Worm (Caenorhabditis elegans) whole organism, midembryonic: ENCODE data around the gene F52C9.3.

Source experiments
- T22C8.4 ChIP-seq: fragments of 200-800 bp; sonication (Bioruptor generic); IDR thresholded peaks from 2 replicates; pipeline ENCODE4 v1.3.6; 2022; ENCODE audit warnings: missing genetic modification characterization, missing compliant biosample characterization
- cog-1 ChIP-seq: sonication (generic microtip); optimal IDR thresholded peaks from 2 replicates; lab custom pipeline; 2016; ENCODE audit warnings: missing genetic modification characterization, missing compliant biosample characterization
- flt-1 ChIP-seq: fragments of 200-800 bp; sonication (Bioruptor generic); IDR thresholded peaks from 2 replicates; pipeline ENCODE4 v1.3.6; 2022; ENCODE audit warnings: missing genetic modification characterization, missing compliant biosample characterization
- klf-2 ChIP-seq: fragments of 200-800 bp; sonication (Bioruptor generic); conservative IDR thresholded peaks from 2 replicates; pipeline ENCODE4 v1.3.6; 2022; ENCODE audit warnings: missing genetic modification reagents, missing genetic modification characterization, missing compliant biosample characterization
- med-1 ChIP-seq: sonication (generic microtip); optimal IDR thresholded peaks from 2 replicates; lab custom pipeline; 2017; ENCODE audit warnings: missing genetic modification characterization, mild to moderate bottlenecking, missing compliant biosample characterization, antibody characterized with exemption, missing genetic modification reagents; ENCODE audit not compliant: insufficient read depth
- ref-1 ChIP-seq: fragments of 200-800 bp; sonication (Bioruptor generic); conservative IDR thresholded peaks from 2 replicates; pipeline ENCODE4 v1.3.6; 2022; ENCODE audit warnings: missing genetic modification reagents, missing genetic modification characterization, missing compliant biosample characterization
- tab-1 ChIP-seq: fragments of 200-800 bp; sonication (Bioruptor generic); IDR thresholded peaks from 2 replicates; pipeline ENCODE4 v1.3.6; 2022; ENCODE audit warnings: missing genetic modification characterization, missing compliant biosample characterization
- ztf-23 ChIP-seq: fragments of 200-800 bp; sonication (Bioruptor generic); IDR thresholded peaks from 2 replicates; pipeline ENCODE4 v1.3.6; 2022; ENCODE audit warnings: missing genetic modification reagents, missing genetic modification characterization, missing compliant biosample characterization
- ztf-29 ChIP-seq: fragments of 200-800 bp; sonication (Bioruptor generic); IDR thresholded peaks from 2 replicates; pipeline ENCODE4 v1.3.6; 2022; ENCODE audit warnings: missing genetic modification reagents, missing genetic modification characterization, missing compliant biosample characterization

Gene F52C9.3

ce11 chrIII:5321661-5322060 is at the start of gene F52C9.3:
F52C9.3 (plus strand) TSS chrIII:5321885.
- TF ChIP-seq klf-2 (GFP tag; lab: Robert Waterston, UW) (no peak), ztf-23 (GFP tag; lab: Robert Waterston, UW) (no peak), ref-1 (GFP tag; lab: Robert Waterston, UW) (no peak), cog-1 (tag; lab: Kevin White, UChicago) (no peak), ztf-29 (GFP tag; lab: Robert Waterston, UW) (no peak), tab-1 (no peak), flt-1 (GFP tag; lab: Robert Waterston, UW) (no peak), med-1 (GFP tag; lab: Kevin White, UChicago) (no peak), T22C8.4 (GFP tag; lab: Robert Waterston, UW) (no peak)

ce11 chrIII:5273396-5273857 is 48.3 kb upstream of the F52C9.3 start, which contains the start of gene ztf-8:
ztf-8 (minus strand) TSS chrIII:5273471.
- TF ChIP-seq flt-1 (GFP tag; lab: Robert Waterston, UW) (no peak), klf-2 (GFP tag; lab: Robert Waterston, UW) (no peak), tab-1 (no peak), cog-1 (tag; lab: Kevin White, UChicago) (no peak), med-1 (GFP tag; lab: Kevin White, UChicago) (no peak), ztf-23 (GFP tag; lab: Robert Waterston, UW) (no peak), ztf-29 (GFP tag; lab: Robert Waterston, UW) (no peak), T22C8.4 (GFP tag; lab: Robert Waterston, UW) (no peak), ref-1 (GFP tag; lab: Robert Waterston, UW) (no peak)

ce11 chrIII:5274250-5274649 is 47.4 kb upstream of the F52C9.3 start:
- TF ChIP-seq ztf-23 (GFP tag; lab: Robert Waterston, UW) (no peak), tab-1 (no peak)

- TF ChIP-seq ztf-29 (GFP tag; lab: Robert Waterston, UW) (no peak), cog-1 (tag; lab: Kevin White, UChicago) (no peak), ztf-23 (GFP tag; lab: Robert Waterston, UW) (no peak), T22C8.4 (GFP tag; lab: Robert Waterston, UW) (no peak), flt-1 (GFP tag; lab: Robert Waterston, UW) (no peak), klf-2 (GFP tag; lab: Robert Waterston, UW) (no peak)
Measured at ce11 chrIII:5274715-5275355, 46.9 kb upstream of the F52C9.3 start, which contains the start of the genes daf-41 and toc-1. daf-41 (minus strand) TSS chrIII:5274765. toc-1 (plus strand) TSS chrIII:5275251.

- TF ChIP-seq ztf-29 (GFP tag; lab: Robert Waterston, UW): no peak
- TF ChIP-seq flt-1 (GFP tag; lab: Robert Waterston, UW): no peak
- no peak for TF ChIP-seq klf-2 (GFP tag; lab: Robert Waterston, UW)
Measured at ce11 chrIII:5277740-5278139, 43.9 kb upstream of the F52C9.3 start, which contains the start of gene clk-1. clk-1 (plus strand) TSS chrIII:5277894.

DNA sequence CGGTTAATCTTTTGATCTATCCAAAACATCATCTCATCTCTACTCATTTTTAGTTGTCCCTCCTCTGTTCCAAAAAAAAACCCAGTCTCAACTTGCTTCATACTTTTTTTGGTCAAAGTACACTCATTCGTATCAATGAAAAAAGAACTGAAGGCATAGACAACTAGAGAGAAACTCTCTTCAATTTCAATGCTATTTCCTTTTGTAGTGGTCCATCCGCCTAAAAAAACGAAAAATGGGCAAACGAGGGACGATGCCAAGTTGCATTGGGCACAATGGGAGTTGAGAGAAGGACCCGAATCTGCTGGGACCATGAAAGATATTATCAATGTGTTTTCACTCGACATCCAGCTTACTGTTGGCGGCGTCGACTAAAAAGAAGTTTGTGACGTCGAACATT is 41.5 kb upstream of the F52C9.3 start:
- TF ChIP-seq cog-1 (tag; lab: Kevin White, UChicago): no peak
- no peak for TF ChIP-seq T22C8.4 (GFP tag; lab: Robert Waterston, UW)
- TF ChIP-seq flt-1 (GFP tag; lab: Robert Waterston, UW): no peak
- TF ChIP-seq ref-1 (GFP tag; lab: Robert Waterston, UW): no peak
- TF ChIP-seq tab-1: no peak
- TF ChIP-seq med-1 (GFP tag; lab: Kevin White, UChicago): no peak
- no peak for TF ChIP-seq klf-2 (GFP tag; lab: Robert Waterston, UW)
- no peak for TF ChIP-seq ztf-23 (GFP tag; lab: Robert Waterston, UW)
- no peak for TF ChIP-seq ztf-29 (GFP tag; lab: Robert Waterston, UW)

DNA sequence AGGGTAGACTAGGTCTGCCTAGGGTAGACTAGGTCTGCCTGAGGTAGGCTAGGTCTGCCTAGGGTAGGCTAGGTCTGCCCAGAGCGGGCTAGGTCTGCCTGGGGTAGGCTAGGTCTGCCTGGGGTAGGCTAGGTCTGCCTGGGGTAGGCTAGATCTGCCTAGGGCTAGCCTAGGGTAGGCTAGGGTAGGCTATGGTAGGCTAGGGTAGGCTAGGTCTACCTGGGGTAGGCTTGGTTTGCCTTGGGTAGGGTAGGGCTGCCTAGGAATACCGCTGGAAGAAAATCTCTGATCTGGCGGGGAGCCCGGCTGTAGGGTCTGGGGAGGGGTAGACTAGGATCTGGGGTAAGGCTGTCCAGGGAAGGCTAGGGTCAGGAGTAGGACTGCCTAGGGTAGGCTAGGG is 36.2 kb upstream of the F52C9.3 start:
- TF ChIP-seq ztf-23 (GFP tag; lab: Robert Waterston, UW): no peak
- TF ChIP-seq T22C8.4 (GFP tag; lab: Robert Waterston, UW): no peak
- 0 out of 2 replicates have a peak, but pooled peaks have one; percentile 54 for TF ChIP-seq tab-1

- TF ChIP-seq med-1 (GFP tag; lab: Kevin White, UChicago): no peak
- TF ChIP-seq cog-1 (tag; lab: Kevin White, UChicago): no peak
- no peak for TF ChIP-seq ztf-23 (GFP tag; lab: Robert Waterston, UW)
- no peak for TF ChIP-seq T22C8.4 (GFP tag; lab: Robert Waterston, UW)
- TF ChIP-seq tab-1: no peak
- no peak for TF ChIP-seq flt-1 (GFP tag; lab: Robert Waterston, UW)
- no peak for TF ChIP-seq ztf-29 (GFP tag; lab: Robert Waterston, UW)
- no peak for TF ChIP-seq klf-2 (GFP tag; lab: Robert Waterston, UW)
- TF ChIP-seq ref-1 (GFP tag; lab: Robert Waterston, UW): no peak
Measured at ce11 chrIII:5286205-5286604, 35.5 kb upstream of the F52C9.3 start, which contains the start of gene ZC395.11. ZC395.11 (minus strand) TSS chrIII:5286305.

DNA sequence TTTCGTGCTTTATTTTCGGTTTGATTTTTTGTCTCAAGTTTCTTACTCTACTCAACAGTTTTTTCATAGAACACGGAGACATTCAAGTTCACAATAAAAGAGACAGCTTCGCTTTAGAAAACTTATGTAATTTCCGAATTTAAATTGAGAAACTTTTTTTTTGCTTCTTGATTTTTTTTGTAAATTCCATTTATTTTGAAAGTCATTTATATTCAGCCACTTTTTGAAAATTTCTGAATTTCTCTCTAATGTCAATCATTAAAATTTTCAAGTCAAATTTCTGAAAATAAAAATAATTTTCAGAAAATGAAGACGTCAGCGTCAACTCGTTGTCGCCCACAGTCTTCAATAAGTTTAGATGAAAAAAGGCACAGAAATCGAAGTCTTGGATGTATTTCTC is 33.8 kb upstream of the F52C9.3 start, which contains the start of gene T15B12.1:
Gene T15B12.1 (plus strand): TSS at position 301 of the 400 bp plus-strand sequence.
- TF ChIP-seq ztf-23 (GFP tag; lab: Robert Waterston, UW): no peak
- no peak for TF ChIP-seq med-1 (GFP tag; lab: Kevin White, UChicago)
- no peak for TF ChIP-seq ztf-29 (GFP tag; lab: Robert Waterston, UW)
- no peak for TF ChIP-seq cog-1 (tag; lab: Kevin White, UChicago)
- TF ChIP-seq ref-1 (GFP tag; lab: Robert Waterston, UW): no peak
- no peak for TF ChIP-seq T22C8.4 (GFP tag; lab: Robert Waterston, UW)
- no peak for TF ChIP-seq tab-1
